Fruit fly (Drosophila melanogaster) whole organism, embryonic: ENCODE measurements around the gene Tbcd.

Experiments used
- Asciz ChIP-seq: fragments of 200-800 bp; sonication (Bioruptor generic); optimal IDR thresholded peaks from 2 replicates; lab custom pipeline; 2017; ENCODE audit warnings: missing biosample characterization, mild to moderate bottlenecking, missing genetic modification characterization, missing genetic modification reagents
- C15 ChIP-seq: fragments of 200-800 bp; sonication (Bioruptor generic); IDR thresholded peaks from 3 replicates; pipeline ENCODE4 v1.3.6; 2022; ENCODE audit warnings: missing biosample characterization, missing genetic modification characterization
- CG10147 ChIP-seq: fragments of 200-800 bp; sonication (Bioruptor generic); optimal IDR thresholded peaks from 2 replicates; lab custom pipeline; 2019; ENCODE audit warnings: missing biosample characterization, mild to moderate bottlenecking, missing genetic modification characterization, moderate library complexity
- CG13624 ChIP-seq: fragments of 200-800 bp; sonication (Bioruptor generic); optimal IDR thresholded peaks from 2 replicates; lab custom pipeline; 2016; ENCODE audit warnings: missing biosample characterization, missing genetic modification characterization
- CG15073 ChIP-seq: fragments of 200-800 bp; sonication (Bioruptor generic); optimal IDR thresholded peaks from 2 replicates; lab custom pipeline; 2016; ENCODE audit warnings: missing biosample characterization, missing genetic modification characterization
- CG17802 ChIP-seq: fragments of 200-800 bp; sonication (Bioruptor generic); optimal IDR thresholded peaks from 2 replicates; lab custom pipeline; 2018; ENCODE audit warnings: missing biosample characterization, mild to moderate bottlenecking, missing genetic modification characterization, moderate library complexity
- CG18764 ChIP-seq: fragments of 200-800 bp; sonication (Bioruptor generic); optimal IDR thresholded peaks from 3 replicates; lab custom pipeline; 2016; ENCODE audit warnings: missing biosample characterization, missing genetic modification characterization
- CG2116 ChIP-seq: fragments of 200-800 bp; sonication (Bioruptor generic); optimal IDR thresholded peaks from 3 replicates; lab custom pipeline; 2018; ENCODE audit warnings: missing biosample characterization, mild to moderate bottlenecking, missing genetic modification characterization
- CG2202 ChIP-seq: fragments of 200-800 bp; sonication (Bioruptor generic); optimal IDR thresholded peaks from 2 replicates; lab custom pipeline; 2018; ENCODE audit warnings: missing biosample characterization, mild to moderate bottlenecking, missing genetic modification characterization
- CG3726 ChIP-seq: fragments of 200-800 bp; sonication (Bioruptor generic); IDR thresholded peaks from 3 replicates; pipeline ENCODE4, ENCODE4 v1.3.6; 2022; ENCODE audit warnings: missing biosample characterization, missing genetic modification characterization
- CG4730 ChIP-seq: fragments of 200-800 bp; sonication (Bioruptor generic); IDR thresholded peaks from 2 replicates; pipeline ENCODE4 v1.3.6; 2022; ENCODE audit warnings: missing biosample characterization, missing genetic modification characterization
- CG4854 ChIP-seq: fragments of 200-800 bp; sonication (Bioruptor generic); optimal IDR thresholded peaks from 2 replicates; lab custom pipeline; 2016; ENCODE audit warnings: missing biosample characterization, missing genetic modification characterization, inconsistent platforms
- CG8281 ChIP-seq: fragments of 200-800 bp; sonication (Bioruptor generic); optimal IDR thresholded peaks from 2 replicates; lab custom pipeline; 2018; ENCODE audit warnings: missing biosample characterization, mild to moderate bottlenecking, missing genetic modification characterization, moderate library complexity
- Camta ChIP-seq: fragments of 200-800 bp; sonication (Bioruptor generic); optimal IDR thresholded peaks from 2 replicates; lab custom pipeline; 2016; ENCODE audit warnings: missing biosample characterization, missing genetic modification characterization
- CkIIα-i1 ChIP-seq: fragments of 200-800 bp; sonication (Bioruptor generic); IDR thresholded peaks from 2 replicates; pipeline ENCODE4 v1.3.6; 2022; ENCODE audit warnings: missing biosample characterization, missing genetic modification characterization
- CrebB ChIP-seq: fragments of 200-800 bp; sonication (Bioruptor generic); optimal IDR thresholded peaks from 3 replicates; lab custom pipeline; 2018; ENCODE audit warnings: missing biosample characterization, mild to moderate bottlenecking, missing genetic modification characterization
- D19B ChIP-seq: fragments of 200-800 bp; sonication (Bioruptor generic); optimal IDR thresholded peaks from 2 replicates; lab custom pipeline; 2017; ENCODE audit warnings: missing biosample characterization, mild to moderate bottlenecking, missing genetic modification characterization
- Dip3 ChIP-seq: fragments of 200-800 bp; sonication (Bioruptor generic); optimal IDR thresholded peaks from 3 replicates; lab custom pipeline; 2016; ENCODE audit warnings: missing biosample characterization, missing genetic modification characterization
- E2f2 ChIP-seq: fragments of 200-800 bp; sonication (Bioruptor generic); IDR thresholded peaks from 2 replicates; pipeline ENCODE4 v1.3.6; 2022; ENCODE audit warnings: missing biosample characterization, missing genetic modification characterization
- H15 ChIP-seq: fragments of 200-800 bp; sonication (Bioruptor generic); IDR thresholded peaks from 3 replicates; pipeline ENCODE4 v1.3.6; 2022; ENCODE audit warnings: missing biosample characterization, missing genetic modification characterization
- H2.0 ChIP-seq: fragments of 200-800 bp; sonication (Bioruptor generic); IDR thresholded peaks from 2 replicates; pipeline ENCODE4 v1.3.6; 2022; ENCODE audit warnings: missing biosample characterization, missing genetic modification characterization
- Hand ChIP-seq: fragments of 200-800 bp; sonication (Bioruptor generic); optimal IDR thresholded peaks from 2 replicates; lab custom pipeline; 2017; ENCODE audit warnings: mild to moderate bottlenecking, missing biosample characterization, missing genetic modification reagents, missing genetic modification characterization
- Mrtf ChIP-seq: fragments of 200-800 bp; sonication (Bioruptor generic); IDR thresholded peaks from 3 replicates; pipeline ENCODE4 v1.3.6; 2022; ENCODE audit warnings: missing biosample characterization, missing genetic modification characterization
- Oaz ChIP-seq: fragments of 200-800 bp; sonication (Bioruptor generic); IDR thresholded peaks from 2 replicates; pipeline ENCODE4 v1.3.6; 2022; ENCODE audit warnings: missing biosample characterization, missing genetic modification characterization
- Side ChIP-seq: fragments of 200-800 bp; sonication (Bioruptor generic); optimal IDR thresholded peaks from 2 replicates; lab custom pipeline; 2016; ENCODE audit warnings: missing biosample characterization, missing genetic modification characterization
- Six4 ChIP-seq: fragments of 200-800 bp; sonication (Bioruptor generic); optimal IDR thresholded peaks from 2 replicates; lab custom pipeline; 2016; ENCODE audit warnings: missing biosample characterization, missing genetic modification characterization
- Sry-δ ChIP-seq: fragments of 200-800 bp; sonication (Bioruptor generic); optimal IDR thresholded peaks from 2 replicates; lab custom pipeline; 2016; ENCODE audit warnings: missing biosample characterization, missing genetic modification characterization
- Usf ChIP-seq: fragments of 200-800 bp; sonication (Bioruptor generic); optimal IDR thresholded peaks from 2 replicates; lab custom pipeline; 2017; ENCODE audit warnings: missing genotype, missing biosample characterization, missing genetic modification characterization
- abd-A ChIP-seq: fragments of 200-800 bp; sonication (Bioruptor generic); optimal IDR thresholded peaks from 3 replicates; lab custom pipeline; 2019; ENCODE audit warnings: missing biosample characterization, mild to moderate bottlenecking, missing genetic modification characterization, moderate library complexity
- ase ChIP-seq: fragments of 200-800 bp; sonication (Bioruptor generic); IDR thresholded peaks from 3 replicates; pipeline ENCODE4 v1.3.6; 2022; ENCODE audit warnings: missing biosample characterization, missing genetic modification characterization
- ash1 ChIP-seq: fragments of 200-800 bp; sonication (Bioruptor generic); optimal IDR thresholded peaks from 2 replicates; lab custom pipeline; 2018; ENCODE audit warnings: missing biosample characterization, mild to moderate bottlenecking, missing genetic modification characterization
- bigmax ChIP-seq: fragments of 200-800 bp; sonication (Bioruptor generic); optimal IDR thresholded peaks from 2 replicates; lab custom pipeline; 2018; ENCODE audit warnings: missing biosample characterization, mild to moderate bottlenecking, missing genetic modification characterization
- cato ChIP-seq: fragments of 200-800 bp; sonication (Bioruptor generic); optimal IDR thresholded peaks from 2 replicates; lab custom pipeline; 2016; ENCODE audit warnings: missing biosample characterization, missing genetic modification characterization, borderline replicate concordance
- cwo ChIP-seq: fragments of 200-800 bp; sonication (Bioruptor generic); optimal IDR thresholded peaks from 3 replicates; lab custom pipeline; 2017; ENCODE audit warnings: missing biosample characterization, missing genetic modification characterization, mild to moderate bottlenecking, moderate library complexity, missing genetic modification reagents
- dysf ChIP-seq: fragments of 200-800 bp; sonication (Bioruptor generic); IDR thresholded peaks from 3 replicates; pipeline ENCODE4 v1.3.6; 2022; ENCODE audit warnings: missing biosample characterization, missing genetic modification characterization
- grau ChIP-seq: fragments of 200-800 bp; optimal IDR thresholded peaks from 3 replicates; lab custom pipeline; 2019; ENCODE audit warnings: missing biosample characterization, mild to moderate bottlenecking, missing genetic modification characterization, moderate library complexity
- gsb ChIP-seq: fragments of 200-800 bp; sonication (Bioruptor generic); IDR thresholded peaks from 2 replicates; pipeline ENCODE4 v1.3.6; 2022; ENCODE audit warnings: missing biosample characterization, missing genetic modification characterization
- hb ChIP-seq: fragments of 200-800 bp; sonication (Bioruptor generic); IDR thresholded peaks from 3 replicates; pipeline ENCODE4 v1.3.6; 2022; ENCODE audit warnings: missing biosample characterization, missing genetic modification characterization; ENCODE audit not compliant: partially characterized antibody
- kay ChIP-seq: fragments of 200-800 bp; sonication (Bioruptor generic); optimal IDR thresholded peaks from 2 replicates; lab custom pipeline; 2016; ENCODE audit warnings: missing biosample characterization, missing genetic modification characterization
- lmd ChIP-seq: fragments of 200-800 bp; sonication (Bioruptor generic); IDR thresholded peaks from 2 replicates; pipeline ENCODE4 v1.3.6; 2022; ENCODE audit warnings: missing biosample characterization, missing genetic modification characterization
- org-1 ChIP-seq: fragments of 200-800 bp; sonication (Bioruptor generic); optimal IDR thresholded peaks from 2 replicates; lab custom pipeline; 2017; ENCODE audit warnings: missing biosample characterization, missing genetic modification characterization
- phol ChIP-seq: fragments of 200-800 bp; sonication (Bioruptor generic); optimal IDR thresholded peaks from 3 replicates; lab custom pipeline; 2018; ENCODE audit warnings: missing biosample characterization, mild to moderate bottlenecking, missing genetic modification characterization, moderate library complexity
- pnt ChIP-seq: fragments of 200-800 bp; sonication (Bioruptor generic); optimal IDR thresholded peaks from 3 replicates; lab custom pipeline; 2016; ENCODE audit warnings: missing biosample characterization, missing genetic modification characterization
- sc ChIP-seq, 3 experiments: fragments of >200 bp in 2 of 3; fragments of 200-800 bp in 1 of 3; sonication (Bioruptor generic) in 1 of 3; optimal IDR thresholded peaks; 2 replicates in 2 of 3; 3 replicates in 1 of 3; lab custom pipeline; 2017; ENCODE audit warnings: mild to moderate bottlenecking in 1 of 3, missing biosample characterization in 1 of 3, missing genetic modification characterization in 1 of 3, missing genetic modification reagents in 1 of 3
- sima ChIP-seq: fragments of 200-800 bp; sonication (Bioruptor generic); optimal IDR thresholded peaks from 2 replicates; lab custom pipeline; 2016; ENCODE audit warnings: missing biosample characterization, missing genetic modification characterization
- stc ChIP-seq: fragments of 200-800 bp; sonication (Bioruptor generic); IDR thresholded peaks from 2 replicates; pipeline ENCODE4 v1.3.6; 2022; ENCODE audit warnings: missing biosample characterization, missing genetic modification characterization
- tio ChIP-seq: fragments of 200-800 bp; sonication (Bioruptor generic); optimal IDR thresholded peaks from 2 replicates; lab custom pipeline; 2017; ENCODE audit warnings: missing biosample characterization, missing genetic modification characterization, inconsistent platforms
- ttk ChIP-seq: fragments of 200-800 bp; sonication (Bioruptor generic); IDR thresholded peaks from 2 replicates; pipeline ENCODE4 v2.1.2; 2022; ENCODE audit warnings: missing biosample characterization, missing genetic modification characterization
- usp ChIP-seq: fragments of >200 bp; optimal IDR thresholded peaks from 2 replicates; lab custom pipeline; 2017; ENCODE audit warnings: missing biosample characterization, missing genetic modification characterization
- wor ChIP-seq: fragments of 200-800 bp; sonication (Bioruptor generic); IDR thresholded peaks from 2 replicates; pipeline ENCODE4 v1.3.6; 2022; ENCODE audit warnings: missing biosample characterization, missing genetic modification characterization
- zfh2 ChIP-seq: fragments of 200-800 bp; sonication (Bioruptor generic); optimal IDR thresholded peaks from 2 replicates; lab custom pipeline; 2016; ENCODE audit warnings: missing biosample characterization, missing genetic modification characterization

The Tbcd gene

dm6 chr2L:2189100-2189499, 41.8 kb downstream of the Tbcd start (continued):
- TF ChIP-seq Six4 (GFP tag; lab: Kevin White, UChicago) (peak; percentile 79), CG10147 (GFP tag; lab: Kevin White, UChicago) (no peak), cato (peak; percentile 24), Side (peak; percentile 67), pnt (peak; percentile 66), hb (GFP tag; lab: Robert Waterston, UW) (no peak), Usf (GFP tag; lab: Kevin White, UChicago) (peak; percentile 41), CG3726 (peak; percentile 73; the same call in 2 of the 3 replicates), CG17802 (tag; lab: Kevin White, UChicago) (peak; percentile 58), wor (GFP tag; lab: Robert Waterston, UW) (no peak), tio (no peak), CrebB (no peak), H2.0 (GFP tag; lab: Robert Waterston, UW) (peak; percentile 44; the same call in 1 of the 2 replicates), ash1 (GFP tag; lab: Kevin White, UChicago) (no peak), Asciz (GFP tag; lab: Kevin White, UChicago) (peak; percentile 14), zfh2 (GFP tag; lab: Kevin White, UChicago) (no peak), Sry-δ (GFP tag; lab: Kevin White, UChicago) (peak; percentile 15), abd-A (tag; lab: Kevin White, UChicago) (no peak), C15 (GFP tag; lab: Robert Waterston, UW) (no peak), D19B (GFP tag; lab: Kevin White, UChicago) (no peak), CG18764 (GFP tag; lab: Kevin White, UChicago) (peak; percentile 60), gsb (no peak), bigmax (GFP tag; lab: Kevin White, UChicago) (no peak), CG8281 (peak; percentile 13), Hand (GFP tag; lab: Kevin White, UChicago) (no peak), Mrtf (GFP tag; lab: Robert Waterston, UW) (no peak), Oaz (no peak), sima (GFP tag; lab: Kevin White, UChicago) (no peak), ttk (GFP tag; lab: Robert Waterston, UW) (no peak; the same call in 1 of the 2 replicates), grau (tag; lab: Kevin White, UChicago) (peak; percentile 53), CG2202 (tag; lab: Kevin White, UChicago) (peak; percentile 88), sc (optimal IDR thresholded peaks at IDR 0.05; lab: Kevin White, UChicago) (no peak), sc (GFP tag; optimal IDR thresholded peaks at IDR 0.05; lab: Kevin White, UChicago) (peak; percentile 72), org-1 (GFP tag; lab: Kevin White, UChicago) (peak; percentile 21), phol (tag; lab: Kevin White, UChicago) (peak; percentile 79), E2f2 (GFP tag; lab: Robert Waterston, UW) (0 out of 2 replicates have a peak, but pooled peaks have one; percentile 14), kay (GFP tag; lab: Kevin White, UChicago) (peak; percentile 25), H15 (GFP tag; lab: Robert Waterston, UW) (peak; percentile 72), CG15073 (no peak), CG4854 (GFP tag; lab: Kevin White, UChicago) (no peak), stc (no peak), CG2116 (GFP tag; lab: Kevin White, UChicago) (peak; percentile 21), CG13624 (GFP tag; lab: Kevin White, UChicago) (peak; percentile 7), Dip3 (GFP tag; lab: Kevin White, UChicago) (no peak), ase (GFP tag; lab: Robert Waterston, UW) (0 out of 3 replicates have a peak, but pooled peaks have one; percentile 25), cwo (no peak), CG4730 (GFP tag; lab: Robert Waterston, UW) (0 out of 2 replicates have a peak, but pooled peaks have one; percentile 21), Camta (GFP tag; lab: Kevin White, UChicago) (peak; percentile 57), lmd (peak; percentile 53), CkIIα-i1 (GFP tag; lab: Robert Waterston, UW) (no peak), usp (GFP tag; lab: Kevin White, UChicago) (no peak), dysf (GFP tag; lab: Robert Waterston, UW) (peak; percentile 31; the same call in 1 of the 3 replicates)
